Worm (Caenorhabditis elegans): ENCODE results near the gene F31A3.5.
"Not testable (repeated sequence)": the region's sequence is repeated elsewhere in the genome, so short reads cannot be mapped to it uniquely, and the experiment has no call there.

F31A3.5 gene

DNA sequence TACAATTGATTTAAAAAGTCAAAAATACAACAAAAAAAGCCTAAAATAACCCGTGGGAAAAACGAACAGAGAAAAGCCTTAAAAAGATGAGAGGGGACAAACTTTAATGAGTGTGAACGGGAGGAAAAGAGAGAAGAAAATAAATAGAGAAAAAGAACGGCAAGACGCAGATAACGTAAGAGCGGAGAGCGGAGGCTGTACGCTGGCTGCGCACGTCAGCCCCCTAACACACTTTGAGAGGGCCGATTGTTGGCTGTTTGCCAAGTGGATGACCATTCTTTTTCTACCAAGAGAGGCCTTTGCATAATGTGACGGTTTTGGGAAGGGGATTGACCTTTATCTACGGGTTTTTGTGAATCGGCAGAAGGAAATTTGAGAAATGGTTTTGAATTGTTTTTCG lies 1.2 kb downstream of the F31A3.5 start:
- TF ChIP-seq ham-2 (GFP tag; optimal IDR thresholded peaks at IDR 0.05) (peak; percentile 52), unc-120 (tag; optimal IDR thresholded peaks at IDR 0.05; ENCODE audit: poor library complexity, severe bottlenecking) (no peak), nhr-2 (tag; optimal IDR thresholded peaks at IDR 0.05) (peak; percentile 37), mls-2 (tag; optimal IDR thresholded peaks at IDR 0.05) (peak; percentile 32), ceh-43 (GFP tag; optimal IDR thresholded peaks at IDR 0.05) (no peak), pha-4 (tag; optimal IDR thresholded peaks at IDR 0.05) (peak; percentile 22), ceh-39 (tag; optimal IDR thresholded peaks at IDR 0.05) (peak; percentile 15), unc-62 (GFP tag; optimal IDR thresholded peaks at IDR 0.05) (no peak), sptf-1 (tag; optimal IDR thresholded peaks at IDR 0.05) (peak; percentile 29)

ce11 chrX:17553772-17554171 lies 9.6 kb downstream of the F31A3.5 start:
- TF ChIP-seq M03D4.4 (tag; optimal IDR thresholded peaks at IDR 0.05) (no peak), zip-8 (tag; optimal IDR thresholded peaks at IDR 0.05) (no peak), nhr-76 (tag; optimal IDR thresholded peaks at IDR 0.05) (no peak), mep-1 (tag; optimal IDR thresholded peaks at IDR 0.05) (no peak), sem-2 (GFP tag; optimal IDR thresholded peaks at IDR 0.05) (no peak), mab-5 (tag; optimal IDR thresholded peaks at IDR 0.05) (no peak), ceh-39 (tag; optimal IDR thresholded peaks at IDR 0.05) (no peak), nhr-2 (tag; optimal IDR thresholded peaks at IDR 0.05) (no peak), lsy-2 (tag; optimal IDR thresholded peaks at IDR 0.05) (no peak), nhr-237 (tag; optimal IDR thresholded peaks at IDR 0.05) (no peak)

- not testable (repeated sequence) for TF ChIP-seq hlh-1 (tag; optimal IDR thresholded peaks at IDR 0.05); tbx-8 (GFP tag; optimal IDR thresholded peaks at IDR 0.05); ceh-39 (tag; optimal IDR thresholded peaks at IDR 0.05)
These were observed 12.7 kb downstream of the F31A3.5 start, which contains the start of gene hlh-28 for ce11 chrX:17550755-17551154. hlh-28 (plus strand) TSS chrX:17551055.

DNA sequence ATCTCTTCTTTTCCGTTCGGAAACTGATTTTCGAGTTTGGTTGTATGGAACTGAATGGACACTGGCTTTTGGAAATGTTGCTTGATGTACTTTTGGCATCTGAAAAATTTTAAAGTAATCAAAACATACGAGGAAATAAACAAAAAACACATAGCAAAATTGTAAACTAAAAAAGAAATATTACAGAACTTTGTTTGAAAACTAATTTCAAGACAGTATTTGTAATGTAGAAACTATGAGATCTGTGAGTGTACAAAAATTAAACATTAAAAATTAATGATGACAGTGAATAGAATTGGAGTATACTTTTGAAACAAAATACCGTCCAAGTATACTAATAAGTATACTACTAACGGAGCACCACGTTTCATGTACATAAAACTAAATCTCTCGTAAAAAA lies 14.9 kb downstream of the F31A3.5 start, which contains the start of gene hlh-29:
Gene hlh-29 (minus strand): TSS at position 101 of the 400 bp plus-strand sequence.
- not testable (repeated sequence) for TF ChIP-seq ceh-43 (GFP tag; optimal IDR thresholded peaks at IDR 0.05); mab-5 (tag; optimal IDR thresholded peaks at IDR 0.05); blmp-1 (tag; optimal IDR thresholded peaks at IDR 0.05)

- TF ChIP-seq sem-2 (GFP tag; optimal IDR thresholded peaks at IDR 0.05), result no peak
- no peak for TF ChIP-seq zip-8 (tag; optimal IDR thresholded peaks at IDR 0.05)
- TF ChIP-seq ceh-43 (GFP tag; optimal IDR thresholded peaks at IDR 0.05), result no peak
- TF ChIP-seq sptf-1 (tag; optimal IDR thresholded peaks at IDR 0.05), result no peak
- TF ChIP-seq ces-1 (GFP tag; optimal IDR thresholded peaks at IDR 0.05), result peak; percentile 32
These were observed 17.9 kb downstream of the F31A3.5 start for ce11 chrX:17545498-17545897.

DNA sequence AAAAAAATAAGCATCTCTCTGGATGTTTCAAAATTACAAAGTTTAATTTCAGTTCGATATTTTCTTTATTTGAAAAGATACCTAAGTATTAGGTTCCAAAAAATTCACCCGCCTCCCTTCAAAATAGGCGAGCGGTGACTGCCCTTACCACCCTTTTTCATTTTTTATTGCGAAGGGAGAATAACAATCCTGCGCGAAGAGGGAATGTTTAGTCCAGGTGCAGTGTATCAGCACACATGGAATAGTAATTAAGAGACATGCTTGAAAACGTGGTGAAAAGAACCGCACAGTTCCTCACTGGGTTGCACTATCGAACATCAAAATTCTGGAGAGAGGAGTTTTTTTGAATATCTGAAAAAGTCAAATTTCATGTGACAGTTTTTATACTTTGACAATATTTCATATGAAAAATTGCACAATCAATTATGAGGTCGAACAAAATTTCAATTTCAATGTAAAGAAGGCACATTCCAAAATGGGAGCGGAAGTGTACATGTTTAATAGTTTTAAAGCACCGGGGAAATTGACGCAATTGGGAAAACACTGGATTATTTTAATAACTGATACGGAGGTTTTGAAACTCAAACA lies 19.0 kb downstream of the F31A3.5 start:
- TF ChIP-seq ces-1 (GFP tag; optimal IDR thresholded peaks at IDR 0.05) (peak; percentile 49), lsy-2 (tag; optimal IDR thresholded peaks at IDR 0.05) (peak; percentile 8), nhr-237 (tag; optimal IDR thresholded peaks at IDR 0.05) (peak; percentile 83), nhr-12 (tag; optimal IDR thresholded peaks at IDR 0.05) (no peak), ham-2 (GFP tag; optimal IDR thresholded peaks at IDR 0.05) (no peak), drap-1 (GFP tag; optimal IDR thresholded peaks at IDR 0.05) (peak; percentile 52), lin-13 (tag; optimal IDR thresholded peaks at IDR 0.05) (no peak), sptf-1 (tag; optimal IDR thresholded peaks at IDR 0.05) (peak; percentile 25), unc-120 (tag; optimal IDR thresholded peaks at IDR 0.05; ENCODE audit: poor library complexity, severe bottlenecking) (peak; percentile 23)

ce11 chrX:17539968-17540367 lies 23.4 kb downstream of the F31A3.5 start:
- TF ChIP-seq nhr-28 (tag; optimal IDR thresholded peaks at IDR 0.05), result no peak
- no peak for TF ChIP-seq hlh-1 (tag; optimal IDR thresholded peaks at IDR 0.05)
- no peak for TF ChIP-seq unc-39 (tag; optimal IDR thresholded peaks at IDR 0.05)
- no peak for TF ChIP-seq elt-3 (tag; optimal IDR thresholded peaks at IDR 0.05)
- no peak for TF ChIP-seq mls-2 (tag; optimal IDR thresholded peaks at IDR 0.05)
- no peak for TF ChIP-seq ceh-39 (tag; optimal IDR thresholded peaks at IDR 0.05)
- TF ChIP-seq M03D4.4 (tag; optimal IDR thresholded peaks at IDR 0.05), result no peak
- no peak for TF ChIP-seq elt-1 (tag; optimal IDR thresholded peaks at IDR 0.05; ENCODE audit: borderline replicate concordance, insufficient read depth)
- TF ChIP-seq nhr-12 (tag; optimal IDR thresholded peaks at IDR 0.05), result no peak
- no peak for TF ChIP-seq cnd-1 (tag; optimal IDR thresholded peaks at IDR 0.05)
- no peak for TF ChIP-seq unc-120 (tag; optimal IDR thresholded peaks at IDR 0.05; ENCODE audit: poor library complexity, severe bottlenecking)
- no peak for TF ChIP-seq zip-8 (tag; optimal IDR thresholded peaks at IDR 0.05)
